Worm (Caenorhabditis elegans): ENCODE data around the gene F36G3.1.

DNA sequence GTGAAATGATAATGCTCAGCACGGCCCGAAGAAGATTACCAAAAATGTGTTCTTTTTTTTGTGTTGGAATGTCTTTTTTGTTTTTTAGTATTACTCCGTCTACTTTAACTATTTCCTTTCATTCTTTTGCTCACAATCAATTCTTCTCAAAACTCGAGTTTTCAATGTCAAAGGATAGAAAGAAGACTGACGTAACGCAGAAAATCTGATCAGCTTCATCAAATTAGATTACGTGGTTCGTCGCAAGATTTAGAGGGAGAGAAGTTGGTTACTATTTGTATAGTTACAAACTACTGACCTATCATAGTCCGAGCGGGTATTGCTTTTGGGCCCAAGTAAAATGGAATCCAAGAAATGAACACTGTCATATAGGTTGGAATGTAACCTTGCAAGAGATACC lies 14.6 kb upstream of the F36G3.1 start:
- TF ChIP-seq him-1 (tag; optimal IDR thresholded peaks at IDR 0.05) (no peak), dao-5 (tag; optimal IDR thresholded peaks at IDR 0.05) (no peak), W03F9.2 (tag; optimal IDR thresholded peaks at IDR 0.05) (no peak)

Data from whole organism, L4/young adult.